Fruit fly (Drosophila melanogaster) whole organism, embryonic: ENCODE data around the gene Kyat.

ENCODE experiments used
- BtbVII ChIP-seq: fragments of 200-800 bp; sonication (Bioruptor generic); optimal IDR thresholded peaks from 3 replicates; lab custom pipeline; 2017; ENCODE audit warnings: missing biosample characterization, mild to moderate bottlenecking, missing genetic modification characterization
- CG10147 ChIP-seq: fragments of 200-800 bp; sonication (Bioruptor generic); optimal IDR thresholded peaks from 2 replicates; lab custom pipeline; 2019; ENCODE audit warnings: missing biosample characterization, mild to moderate bottlenecking, missing genetic modification characterization, moderate library complexity
- CG10565 ChIP-seq: fragments of 200-800 bp; sonication (Bioruptor generic); optimal IDR thresholded peaks from 3 replicates; lab custom pipeline; 2016; ENCODE audit warnings: missing biosample characterization, mild to moderate bottlenecking, missing genetic modification characterization
- CG12071 ChIP-seq: fragments of 200-800 bp; sonication (Bioruptor generic); optimal IDR thresholded peaks from 3 replicates; lab custom pipeline; 2018; ENCODE audit warnings: missing biosample characterization, mild to moderate bottlenecking, missing genetic modification characterization
- CG15073 ChIP-seq: fragments of 200-800 bp; sonication (Bioruptor generic); optimal IDR thresholded peaks from 2 replicates; lab custom pipeline; 2016; ENCODE audit warnings: missing biosample characterization, missing genetic modification characterization
- CG17802 ChIP-seq: fragments of 200-800 bp; sonication (Bioruptor generic); optimal IDR thresholded peaks from 2 replicates; lab custom pipeline; 2018; ENCODE audit warnings: missing biosample characterization, mild to moderate bottlenecking, missing genetic modification characterization, moderate library complexity
- CG31441 ChIP-seq: fragments of 200-800 bp; sonication (Bioruptor generic); IDR thresholded peaks from 2 replicates; pipeline ENCODE4 v1.3.6; 2022; ENCODE audit warnings: missing biosample characterization, missing genetic modification characterization
- CG3847 ChIP-seq: fragments of 200-800 bp; sonication (Bioruptor generic); IDR thresholded peaks from 2 replicates; pipeline ENCODE4 v1.3.6; 2022; ENCODE audit warnings: missing biosample characterization, missing genetic modification characterization
- CG5180 ChIP-seq: fragments of 200-800 bp; sonication (Bioruptor generic); optimal IDR thresholded peaks from 3 replicates; lab custom pipeline; 2017; ENCODE audit warnings: missing biosample characterization, missing genetic modification characterization, mild to moderate bottlenecking, moderate library complexity, missing genetic modification reagents
- CG6175 ChIP-seq: fragments of 200-800 bp; sonication (Bioruptor generic); IDR thresholded peaks from 3 replicates; pipeline ENCODE4 v1.3.6; 2022; ENCODE audit warnings: missing biosample characterization, missing genetic modification characterization
- CG7271 ChIP-seq: fragments of 200-800 bp; sonication (Bioruptor generic); optimal IDR thresholded peaks from 2 replicates; lab custom pipeline; 2018; ENCODE audit warnings: missing biosample characterization, mild to moderate bottlenecking, missing genetic modification characterization, moderate library complexity
- CG7556 ChIP-seq: fragments of 200-800 bp; sonication (Bioruptor generic); optimal IDR thresholded peaks from 2 replicates; lab custom pipeline; 2017; ENCODE audit warnings: missing biosample characterization, mild to moderate bottlenecking, missing genetic modification characterization
- CG7786 ChIP-seq: fragments of 200-800 bp; sonication (Bioruptor generic); optimal IDR thresholded peaks from 2 replicates; lab custom pipeline; 2016; ENCODE audit warnings: missing biosample characterization, missing genetic modification characterization
- CG8290 ChIP-seq, 3 experiments: fragments of 200-800 bp; sonication (Bioruptor generic); optimal IDR thresholded peaks; 2 replicates each; lab custom pipeline; 2016 to 2019; ENCODE audit warnings: missing biosample characterization in 3 of 3, missing genetic modification characterization in 3 of 3, mild to moderate bottlenecking in 2 of 3, moderate library complexity in 1 of 3
- CG9215 ChIP-seq: fragments of 200-800 bp; sonication (Bioruptor generic); IDR thresholded peaks from 2 replicates; pipeline ENCODE4 v1.3.6; 2022; ENCODE audit warnings: missing biosample characterization, missing genetic modification characterization
- Camta ChIP-seq: fragments of 200-800 bp; sonication (Bioruptor generic); optimal IDR thresholded peaks from 2 replicates; lab custom pipeline; 2016; ENCODE audit warnings: missing biosample characterization, missing genetic modification characterization
- D19A ChIP-seq: fragments of 200-800 bp; optimal IDR thresholded peaks from 3 replicates; lab custom pipeline; 2019; ENCODE audit warnings: missing biosample characterization, mild to moderate bottlenecking, missing genetic modification characterization, moderate library complexity
- D19B ChIP-seq: fragments of 200-800 bp; sonication (Bioruptor generic); optimal IDR thresholded peaks from 2 replicates; lab custom pipeline; 2017; ENCODE audit warnings: missing biosample characterization, mild to moderate bottlenecking, missing genetic modification characterization
- Deaf1 ChIP-seq: fragments of 200-800 bp; optimal IDR thresholded peaks from 3 replicates; lab custom pipeline; 2019; ENCODE audit warnings: missing biosample characterization, mild to moderate bottlenecking, missing genetic modification characterization, moderate library complexity
- Dip3 ChIP-seq: fragments of 200-800 bp; sonication (Bioruptor generic); optimal IDR thresholded peaks from 3 replicates; lab custom pipeline; 2016; ENCODE audit warnings: missing biosample characterization, missing genetic modification characterization
- E2f1 ChIP-seq: fragments of 200-800 bp; sonication (Bioruptor generic); IDR thresholded peaks from 2 replicates; pipeline ENCODE4 v1.3.6; 2022; ENCODE audit warnings: missing biosample characterization, missing genetic modification characterization
- Ets65A ChIP-seq: fragments of 200-800 bp; sonication (Bioruptor generic); peaks from one replicate; lab custom pipeline; 2016; ENCODE audit warnings: missing biosample characterization, missing genetic modification characterization
- Ets97D ChIP-seq: fragments of 200-800 bp; sonication (Bioruptor generic); optimal IDR thresholded peaks from 3 replicates; lab custom pipeline; 2016; ENCODE audit warnings: missing biosample characterization, missing genetic modification characterization
- HHEX ChIP-seq: fragments of 200-800 bp; sonication (Bioruptor generic); optimal IDR thresholded peaks from 3 replicates; lab custom pipeline; 2017; ENCODE audit warnings: missing biosample characterization, mild to moderate bottlenecking, missing genetic modification characterization, missing genetic modification reagents
- Hey ChIP-seq: fragments of 200-800 bp; sonication (Bioruptor generic); optimal IDR thresholded peaks from 3 replicates; lab custom pipeline; 2018; ENCODE audit warnings: missing biosample characterization, mild to moderate bottlenecking, missing genetic modification characterization
- Lhr ChIP-seq: fragments of 200-800 bp; sonication (Bioruptor generic); optimal IDR thresholded peaks from 3 replicates; lab custom pipeline; 2017; ENCODE audit warnings: mild to moderate bottlenecking, missing biosample characterization, missing genetic modification reagents, missing genetic modification characterization
- Mes4 ChIP-seq: fragments of 200-800 bp; sonication (Bioruptor generic); optimal IDR thresholded peaks from 2 replicates; lab custom pipeline; 2016; ENCODE audit warnings: missing biosample characterization, missing genetic modification characterization
- NC2α ChIP-seq: fragments of 200-800 bp; sonication (Bioruptor generic); optimal IDR thresholded peaks from 2 replicates; lab custom pipeline; 2016; ENCODE audit warnings: missing biosample characterization, missing genetic modification characterization
- Poxn ChIP-seq: fragments of 200-800 bp; sonication (Bioruptor generic); IDR thresholded peaks from 2 replicates; pipeline ENCODE4 v1.3.6; 2022; ENCODE audit warnings: missing biosample characterization, missing genetic modification characterization
- Ptx1 ChIP-seq: fragments of 200-800 bp; sonication (Bioruptor generic); IDR thresholded peaks from 2 replicates; pipeline ENCODE4 v1.3.6; 2022; ENCODE audit warnings: missing biosample characterization, missing genetic modification characterization
- Rx ChIP-seq: fragments of 200-800 bp; sonication (Bioruptor generic); IDR thresholded peaks from 2 replicates; pipeline ENCODE4 v1.3.6; 2022; ENCODE audit warnings: missing biosample characterization, missing genetic modification characterization
- Sox102F ChIP-seq: fragments of 200-800 bp; sonication (Bioruptor generic); optimal IDR thresholded peaks from 2 replicates; lab custom pipeline; 2018; ENCODE audit warnings: missing biosample characterization, mild to moderate bottlenecking, missing genetic modification characterization, moderate library complexity
- bab2 ChIP-seq: fragments of 200-800 bp; sonication (Bioruptor generic); optimal IDR thresholded peaks from 2 replicates; lab custom pipeline; 2016; ENCODE audit warnings: missing biosample characterization, missing genetic modification characterization
- chn ChIP-seq: fragments of 200-800 bp; sonication (Bioruptor generic); optimal IDR thresholded peaks from 2 replicates; lab custom pipeline; 2016; ENCODE audit warnings: missing biosample characterization, missing genetic modification characterization
- disco-r ChIP-seq: fragments of 200-800 bp; sonication (Bioruptor generic); optimal IDR thresholded peaks from 2 replicates; lab custom pipeline; 2016; ENCODE audit warnings: missing biosample characterization, missing genetic modification characterization
- dysf ChIP-seq: fragments of 200-800 bp; sonication (Bioruptor generic); IDR thresholded peaks from 3 replicates; pipeline ENCODE4 v1.3.6; 2022; ENCODE audit warnings: missing biosample characterization, missing genetic modification characterization
- eve ChIP-seq, 2 experiments: fragments of >200 bp; optimal IDR thresholded peaks; 2 replicates each; lab custom pipeline; 2017; ENCODE audit warnings: missing biosample characterization in 2 of 2, missing genetic modification characterization in 2 of 2
- gfzf ChIP-seq: fragments of 200-800 bp; sonication (Bioruptor generic); optimal IDR thresholded peaks from 2 replicates; lab custom pipeline; 2016; ENCODE audit warnings: missing biosample characterization, mild to moderate bottlenecking, missing genetic modification characterization, moderate library complexity
- klu ChIP-seq: fragments of 200-800 bp; sonication (Bioruptor generic); IDR thresholded peaks from 2 replicates; pipeline ENCODE4 v1.3.6; 2022; ENCODE audit warnings: missing biosample characterization, missing genetic modification characterization
- kni ChIP-seq: fragments of 200-800 bp; sonication (Bioruptor generic); optimal IDR thresholded peaks from 3 replicates; lab custom pipeline; 2017; ENCODE audit warnings: mild to moderate bottlenecking, missing biosample characterization, missing genetic modification reagents, missing genetic modification characterization
- lbe ChIP-seq: fragments of 200-800 bp; sonication (Bioruptor generic); optimal IDR thresholded peaks from 2 replicates; lab custom pipeline; 2016; ENCODE audit warnings: missing biosample characterization, mild to moderate bottlenecking, missing genetic modification characterization
- ranshi ChIP-seq: fragments of 200-800 bp; sonication (Bioruptor generic); IDR thresholded peaks from 2 replicates; pipeline ENCODE4 v1.3.6; 2022; ENCODE audit warnings: missing biosample characterization, missing genetic modification characterization
- sc ChIP-seq, 3 experiments: fragments of >200 bp in 2 of 3; fragments of 200-800 bp in 1 of 3; sonication (Bioruptor generic) in 1 of 3; optimal IDR thresholded peaks; 2 replicates in 2 of 3; 3 replicates in 1 of 3; lab custom pipeline; 2017; ENCODE audit warnings: mild to moderate bottlenecking in 1 of 3, missing biosample characterization in 1 of 3, missing genetic modification characterization in 1 of 3, missing genetic modification reagents in 1 of 3
- sens-2 ChIP-seq: fragments of 200-800 bp; sonication (Bioruptor generic); IDR thresholded peaks from 2 replicates; pipeline ENCODE4 v1.3.6; 2022; ENCODE audit warnings: missing biosample characterization, missing genetic modification characterization
- tx ChIP-seq: fragments of 200-800 bp; sonication (Bioruptor generic); optimal IDR thresholded peaks from 2 replicates; lab custom pipeline; 2016; ENCODE audit warnings: missing biosample characterization, missing genetic modification characterization
- unc-4 ChIP-seq: fragments of 200-800 bp; sonication (Bioruptor generic); IDR thresholded peaks from 2 replicates; pipeline ENCODE4 v1.3.6; 2022; ENCODE audit warnings: missing biosample characterization, missing genetic modification characterization; ENCODE audit not compliant: partially characterized antibody
- usp ChIP-seq: fragments of >200 bp; optimal IDR thresholded peaks from 2 replicates; lab custom pipeline; 2017; ENCODE audit warnings: missing biosample characterization, missing genetic modification characterization
- vvl ChIP-seq: fragments of 200-800 bp; sonication (Bioruptor generic); IDR thresholded peaks from 2 replicates; pipeline ENCODE4 v1.3.6; 2022; ENCODE audit warnings: missing biosample characterization, missing genetic modification characterization
- yki ChIP-seq: fragments of >200 bp; optimal IDR thresholded peaks from 3 replicates; lab custom pipeline; 2018
- zfh1 ChIP-seq: fragments of 200-800 bp; sonication (Bioruptor generic); IDR thresholded peaks from 3 replicates; pipeline ENCODE4 v1.3.6; 2022; ENCODE audit warnings: missing biosample characterization, missing genetic modification characterization

Gene Kyat

dm6 chr3R:11818930-11819639 lies 3.2 kb downstream of the Kyat start, which contains the start of the genes COX5A and glo (continued):
- TF ChIP-seq BtbVII (GFP tag; lab: Kevin White, UChicago) (no peak), CG7271 (peak; percentile 80), CG31441 (GFP tag; lab: Robert Waterston, UW) (peak; percentile 71), CG7786 (peak; percentile 81), sc (optimal IDR thresholded peaks at IDR 0.05; lab: Kevin White, UChicago) (no peak), sc (GFP tag; optimal IDR thresholded peaks at IDR 0.05; lab: Kevin White, UChicago) (no peak), Ets65A (GFP tag; lab: Kevin White, UChicago) (peak; percentile 97), Deaf1 (tag; lab: Kevin White, UChicago) (peak; percentile 28), Mes4 (GFP tag; lab: Kevin White, UChicago) (peak; percentile 81), Lhr (GFP tag; lab: Kevin White, UChicago) (peak; percentile 65), CG17802 (tag; lab: Kevin White, UChicago) (peak; percentile 32), CG10565 (GFP tag; lab: Kevin White, UChicago) (no peak), CG5180 (no peak), NC2α (GFP tag; lab: Kevin White, UChicago) (peak; percentile 54), D19A (tag; lab: Kevin White, UChicago) (no peak), CG10147 (GFP tag; lab: Kevin White, UChicago) (peak; percentile 72), CG12071 (GFP tag; lab: Kevin White, UChicago) (no peak), dysf (GFP tag; lab: Robert Waterston, UW) (peak; percentile 69), yki (lab: Kevin White, UChicago) (no peak), chn (peak; percentile 89), CG15073 (GFP tag; lab: Kevin White, UChicago) (no peak), vvl (GFP tag; lab: Robert Waterston, UW) (peak; percentile 89), sens-2 (no peak), eve (GFP tag; optimal IDR thresholded peaks at IDR 0.05; lab: Kevin White, UChicago) (no peak), Dip3 (GFP tag; lab: Kevin White, UChicago) (peak; percentile 77), HHEX (GFP tag; lab: Kevin White, UChicago) (peak; percentile 56), CG6175 (no peak), Ets97D (peak; percentile 94), Sox102F (GFP tag; lab: Kevin White, UChicago) (peak; percentile 68), Hey (tag; lab: Kevin White, UChicago) (no peak), unc-4 (GFP tag; lab: Robert Waterston, UW) (peak; percentile 12; the same call in 1 of the 2 replicates), CG8290 (GFP tag; optimal IDR thresholded peaks at IDR 0.05; lab: Kevin White, UChicago) (peak; percentile 86), CG8290 (tag; optimal IDR thresholded peaks at IDR 0.05; lab: Kevin White, UChicago) (peak; percentile 53 to 69), bab2 (GFP tag; lab: Kevin White, UChicago) (peak; percentile 88), gfzf (peak; percentile 91), usp (GFP tag; lab: Kevin White, UChicago) (no peak), tx (peak; percentile 57), lbe (peak; percentile 36), Poxn (GFP tag; lab: Robert Waterston, UW) (0 out of 2 replicates have a peak, but pooled peaks have one; percentile 13), CG3847 (GFP tag; lab: Robert Waterston, UW) (peak; percentile 77), disco-r (peak; percentile 83), kni (GFP tag; lab: Kevin White, UChicago) (peak; percentile 39), klu (GFP tag; lab: Robert Waterston, UW) (peak; percentile 67), ranshi (peak; percentile 75), Rx (peak; percentile 46; the same call in 1 of the 2 replicates), CG7556 (GFP tag; lab: Kevin White, UChicago) (peak; percentile 49), CG9215 (peak; percentile 76), Ptx1 (peak; percentile 72), D19B (peak; percentile 31), zfh1 (GFP tag; lab: Robert Waterston, UW) (peak; percentile 81), E2f1 (GFP tag; lab: Robert Waterston, UW) (peak; percentile 39; the same call in 1 of the 2 replicates), Camta (peak; percentile 82)
